Worm (Caenorhabditis elegans): ENCODE measurements around the gene F22F7.4.

ce11 chrV:2068728-2069443, 37.0 kb downstream of the F22F7.4 start:
- TF ChIP-seq lsy-2 (tag; optimal IDR thresholded peaks at IDR 0.05) (no peak), cnd-1 (tag; optimal IDR thresholded peaks at IDR 0.05) (no peak), nhr-237 (tag; optimal IDR thresholded peaks at IDR 0.05) (no peak), nhr-12 (tag; optimal IDR thresholded peaks at IDR 0.05) (no peak), nhr-2 (tag; optimal IDR thresholded peaks at IDR 0.05) (no peak), mep-1 (tag; optimal IDR thresholded peaks at IDR 0.05) (no peak), unc-62 (GFP tag; optimal IDR thresholded peaks at IDR 0.05) (no peak)

All from whole organism, mixed stage, embryonic.